Fruit fly (Drosophila melanogaster): ENCODE results near the gene AnxB9.

AnxB9 gene

dm6 chr3R:21091500-21091899 lies 26.5 kb downstream of the AnxB9 start:
- no peak for TF ChIP-seq CG1620 (GFP tag; optimal IDR thresholded peaks at IDR 0.05)
- no peak for TF ChIP-seq CG33017 (tag; optimal IDR thresholded peaks at IDR 0.05)
- TF ChIP-seq bab1 (GFP tag; optimal IDR thresholded peaks at IDR 0.05) = no peak
- no peak for TF ChIP-seq Crg-1 (GFP tag; optimal IDR thresholded peaks at IDR 0.05)

- TF ChIP-seq CG12768 (GFP tag; optimal IDR thresholded peaks at IDR 0.05) (no peak), pad (GFP tag; optimal IDR thresholded peaks at IDR 0.05) (no peak), Clk (GFP tag; optimal IDR thresholded peaks at IDR 0.05) (no peak), Crg-1 (GFP tag; optimal IDR thresholded peaks at IDR 0.05) (no peak), Mnt (GFP tag; optimal IDR thresholded peaks at IDR 0.05) (no peak), bab1 (GFP tag; optimal IDR thresholded peaks at IDR 0.05) (no peak), cic (GFP tag; optimal IDR thresholded peaks at IDR 0.05) (no peak), CG14711 (tag; optimal IDR thresholded peaks at IDR 0.05) (no peak), CG33017 (tag; optimal IDR thresholded peaks at IDR 0.05) (no peak)
Observed at dm6 chr3R:21092036-21092435, 27.0 kb downstream of the AnxB9 start.

- no peak for TF ChIP-seq CG5204 (GFP tag; optimal IDR thresholded peaks at IDR 0.05)
- no peak for TF ChIP-seq CG12768 (GFP tag; optimal IDR thresholded peaks at IDR 0.05)
- TF ChIP-seq CG33017 (tag; optimal IDR thresholded peaks at IDR 0.05) = no peak
Observed at dm6 chr3R:21092829-21093228, 27.8 kb downstream of the AnxB9 start.

DNA sequence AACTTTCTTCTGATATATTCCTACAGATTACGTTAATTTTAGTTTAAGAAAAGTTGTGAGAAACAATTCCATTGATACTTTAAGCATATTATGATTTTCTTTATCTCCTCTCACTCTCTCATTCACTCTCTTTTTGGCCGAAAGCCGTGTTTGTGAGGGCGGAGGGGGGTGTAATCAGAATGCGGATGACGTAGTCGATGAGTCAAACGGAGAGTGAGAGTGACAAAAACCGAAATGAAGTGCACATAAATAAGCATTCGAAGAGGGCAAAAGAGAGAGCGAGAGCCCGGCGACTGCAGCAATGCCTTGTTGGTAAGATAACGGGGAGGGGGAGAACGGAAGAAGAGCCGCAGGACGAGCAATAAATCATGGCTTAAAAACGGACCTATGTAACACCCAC lies 29.3 kb downstream of the AnxB9 start:
- TF ChIP-seq cnc (optimal IDR thresholded peaks at IDR 0.05) = no peak
- no peak for TF ChIP-seq CG7101 (tag; optimal IDR thresholded peaks at IDR 0.05)
- no peak for TF ChIP-seq cic (GFP tag; optimal IDR thresholded peaks at IDR 0.05)
- no peak for TF ChIP-seq bab1 (GFP tag; optimal IDR thresholded peaks at IDR 0.05)
- TF ChIP-seq CG14711 (tag; optimal IDR thresholded peaks at IDR 0.05) = no peak
- TF ChIP-seq CG5204 (GFP tag; optimal IDR thresholded peaks at IDR 0.05) = no peak
- no peak for TF ChIP-seq kay (GFP tag; ENCODE audit: borderline replicate concordance)
- no peak for TF ChIP-seq Hr96 (GFP tag; optimal IDR thresholded peaks at IDR 0.05)
- TF ChIP-seq tj (GFP tag; optimal IDR thresholded peaks at IDR 0.05) = no peak
- TF ChIP-seq Crg-1 (GFP tag; optimal IDR thresholded peaks at IDR 0.05) = no peak
- no peak for TF ChIP-seq toe (GFP tag; optimal IDR thresholded peaks at IDR 0.05)

DNA sequence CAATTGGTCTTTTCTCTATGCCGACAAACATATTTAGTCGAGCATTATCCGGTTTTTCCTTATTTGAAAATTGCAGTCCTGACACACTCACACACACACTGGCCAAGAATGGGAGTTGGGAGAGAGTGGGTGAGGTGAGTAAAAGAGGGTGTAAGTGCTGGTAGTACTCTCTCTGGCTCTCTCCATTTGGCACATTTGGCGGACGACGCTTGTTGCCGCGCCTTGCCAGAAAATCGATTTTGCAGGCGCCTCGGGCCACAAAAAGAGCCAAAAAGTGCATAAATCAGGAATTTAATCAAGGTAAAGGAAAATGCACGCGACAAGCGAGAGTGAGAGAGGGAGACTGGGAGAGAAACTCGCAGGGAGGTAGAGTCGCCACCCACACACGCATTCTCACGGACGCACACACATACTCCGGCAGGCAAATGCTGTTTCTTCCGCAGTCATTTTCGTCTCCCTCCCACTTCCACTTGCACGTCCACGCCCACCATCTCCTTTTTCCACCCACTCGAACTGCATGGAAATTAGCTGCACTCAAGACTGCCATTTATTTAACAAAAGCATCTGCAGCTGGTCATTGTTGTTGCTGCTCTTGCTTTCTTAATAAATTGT lies 31.6 kb downstream of the AnxB9 start:
- TF ChIP-seq bab1 (GFP tag; optimal IDR thresholded peaks at IDR 0.05) (no peak), Crg-1 (GFP tag; optimal IDR thresholded peaks at IDR 0.05) (no peak), CG12768 (GFP tag; optimal IDR thresholded peaks at IDR 0.05) (no peak), toe (GFP tag; optimal IDR thresholded peaks at IDR 0.05) (no peak), cnc (optimal IDR thresholded peaks at IDR 0.05) (no peak), tj (GFP tag; optimal IDR thresholded peaks at IDR 0.05) (no peak), CG5204 (GFP tag; optimal IDR thresholded peaks at IDR 0.05) (no peak), Hr96 (GFP tag; optimal IDR thresholded peaks at IDR 0.05) (no peak), kay (GFP tag; ENCODE audit: borderline replicate concordance) (no peak), CG7101 (tag; optimal IDR thresholded peaks at IDR 0.05) (no peak), CG1620 (GFP tag; optimal IDR thresholded peaks at IDR 0.05) (no peak), Clk (GFP tag; optimal IDR thresholded peaks at IDR 0.05) (no peak), CG14711 (tag; optimal IDR thresholded peaks at IDR 0.05) (no peak)

DNA sequence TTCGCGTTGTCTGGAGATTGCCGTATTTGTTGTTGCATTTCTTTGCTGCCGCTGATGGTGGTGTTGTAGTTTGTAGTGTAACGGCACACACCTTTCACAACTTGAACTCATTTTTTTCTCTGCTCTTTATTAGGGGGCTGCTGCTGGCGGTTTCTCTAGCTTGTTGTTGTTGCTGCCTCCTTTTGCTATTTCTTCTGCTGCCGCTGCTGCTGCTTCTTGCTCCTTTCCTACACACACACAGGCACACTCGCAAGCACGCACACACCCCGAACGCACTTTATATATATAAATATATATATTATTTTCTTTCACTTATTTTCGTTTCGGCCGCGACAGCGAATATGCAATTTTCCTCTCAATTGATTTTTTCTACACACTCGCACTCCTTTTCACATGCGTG lies 32.1 kb downstream of the AnxB9 start:
- TF ChIP-seq CG14711 (tag; optimal IDR thresholded peaks at IDR 0.05) = no peak

DNA sequence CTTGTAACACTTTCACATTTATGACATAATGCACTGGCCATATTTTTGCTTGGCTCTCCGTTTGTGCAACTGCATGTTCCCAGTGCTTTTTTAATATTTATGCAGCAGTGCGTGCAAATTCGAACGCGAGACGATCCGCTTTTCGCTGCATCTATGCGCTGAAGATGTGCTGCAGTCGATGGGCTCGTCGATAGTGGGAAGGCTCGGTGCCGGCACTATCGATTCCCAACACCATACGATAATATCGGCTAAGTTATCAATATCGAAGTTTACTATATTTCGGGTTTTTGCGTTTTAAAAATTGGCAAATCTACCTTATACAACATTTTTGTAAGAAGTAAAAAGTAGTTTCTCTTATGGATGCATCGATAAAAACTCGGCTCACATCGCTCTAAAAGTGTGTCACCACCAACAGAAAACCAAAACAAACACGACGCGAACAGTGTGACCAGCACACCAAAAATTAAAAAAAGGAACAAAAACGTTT lies 32.6 kb downstream of the AnxB9 start, which contains the start of gene RhoGAP93B:
TSS of gene RhoGAP93B (minus strand) at position 197 of the 487 bp plus-strand sequence.
- TF ChIP-seq kay (GFP tag; ENCODE audit: borderline replicate concordance) = no peak
- no peak for TF ChIP-seq cnc (optimal IDR thresholded peaks at IDR 0.05)
- TF ChIP-seq Hr96 (GFP tag; optimal IDR thresholded peaks at IDR 0.05) = no peak
- TF ChIP-seq CG7045 (GFP tag; optimal IDR thresholded peaks at IDR 0.05) = peak; percentile 90
- TF ChIP-seq CG1620 (GFP tag; optimal IDR thresholded peaks at IDR 0.05) = peak; percentile 85
- TF ChIP-seq CG12768 (GFP tag; optimal IDR thresholded peaks at IDR 0.05) = peak; percentile 92
- peak; percentile 12 for TF ChIP-seq CG33017 (tag; optimal IDR thresholded peaks at IDR 0.05)
- TF ChIP-seq CG11617 (GFP tag; optimal IDR thresholded peaks at IDR 0.05) = peak; percentile 92
- TF ChIP-seq ovo (GFP tag; optimal IDR thresholded peaks at IDR 0.05) = peak; percentile 79
- peak; percentile 86 for TF ChIP-seq CG7101 (tag; optimal IDR thresholded peaks at IDR 0.05)
- peak; percentile 78 for TF ChIP-seq cic (GFP tag; optimal IDR thresholded peaks at IDR 0.05)
- TF ChIP-seq bab1 (GFP tag; optimal IDR thresholded peaks at IDR 0.05) = peak; percentile 94
- TF ChIP-seq Clk (GFP tag; optimal IDR thresholded peaks at IDR 0.05) = peak; percentile 91
- no peak for TF ChIP-seq CG5204 (GFP tag; optimal IDR thresholded peaks at IDR 0.05)
- TF ChIP-seq CG14711 (tag; optimal IDR thresholded peaks at IDR 0.05) = peak; percentile 82
- TF ChIP-seq tj (GFP tag; optimal IDR thresholded peaks at IDR 0.05) = peak; percentile 81
- TF ChIP-seq Mnt (GFP tag; optimal IDR thresholded peaks at IDR 0.05) = peak; percentile 85
- TF ChIP-seq Crg-1 (GFP tag; optimal IDR thresholded peaks at IDR 0.05) = peak; percentile 74
- peak; percentile 75 for TF ChIP-seq pad (GFP tag; optimal IDR thresholded peaks at IDR 0.05)
- TF ChIP-seq toe (GFP tag; optimal IDR thresholded peaks at IDR 0.05) = peak; percentile 95

Data from whole organism, adult.